Worm (Caenorhabditis elegans): Measurements from ENCODE around the gene clc-23.

DNA sequence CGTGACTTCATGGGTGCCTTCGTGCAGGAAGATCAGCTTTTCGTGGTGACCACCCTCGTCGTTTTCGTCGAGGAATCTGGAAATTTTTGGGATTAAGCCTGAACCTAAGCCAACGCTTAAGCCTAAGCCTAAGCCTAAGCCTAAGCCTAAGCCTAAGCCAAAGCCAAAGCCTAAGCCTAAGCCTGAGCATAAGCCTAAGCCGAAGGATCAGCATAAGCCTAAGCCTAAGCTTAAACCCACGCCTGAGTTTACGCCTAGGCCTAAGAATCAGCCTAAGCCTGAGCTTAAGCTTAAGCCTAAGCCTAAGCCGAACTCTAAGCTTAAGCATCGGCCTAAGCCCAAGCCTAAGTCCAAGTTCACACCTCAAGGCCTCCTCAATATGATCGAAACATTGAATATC lies 31.5 kb downstream of the clc-23 start:
- TF ChIP-seq med-1 (GFP tag; optimal IDR thresholded peaks at IDR 0.05; ENCODE audit: insufficient read depth) (no peak), ztf-29 (GFP tag; IDR thresholded peaks at IDR 0.05) (peak; percentile 73; the same call in 1 of the 2 replicates)

Data from whole organism, midembryonic.